Worm (Caenorhabditis elegans) whole organism, early embryonic: Measurements from ENCODE around the gene rhy-1.

ENCODE experiments used
- B0310.2 ChIP-seq: sonication (generic microtip); optimal IDR thresholded peaks from 2 replicates; lab custom pipeline; 2016; ENCODE audit warnings: mild to moderate bottlenecking, missing genetic modification characterization, missing compliant biosample characterization
- F13C5.2 ChIP-seq: sonication (generic microtip); optimal IDR thresholded peaks from 2 replicates; lab custom pipeline; 2017; ENCODE audit warnings: mild to moderate bottlenecking, missing genetic modification characterization, inconsistent platforms, missing compliant biosample characterization
- aly-1 ChIP-seq: sonication (generic microtip); optimal IDR thresholded peaks from 2 replicates; lab custom pipeline; 2016; ENCODE audit warnings: missing genetic modification characterization, missing compliant biosample characterization
- ama-1 ChIP-seq: fragments of 150-350 bp; optimal IDR thresholded peaks from 2 replicates; lab custom pipeline; 2014
- ceh-13 ChIP-seq: fragments of 200-800 bp; sonication (Bioruptor generic); optimal IDR thresholded peaks from 2 replicates; lab custom pipeline; 2018; ENCODE audit warnings: mild to moderate bottlenecking, missing genetic modification characterization, missing compliant biosample characterization
- ceh-36 ChIP-seq: sonication (generic microtip); optimal IDR thresholded peaks from 2 replicates; lab custom pipeline; 2016; ENCODE audit warnings: missing genetic modification characterization, inconsistent platforms, missing compliant biosample characterization
- ets-7 ChIP-seq: sonication (generic microtip); optimal IDR thresholded peaks from 2 replicates; lab custom pipeline; 2016; ENCODE audit warnings: missing genotype, missing genetic modification characterization, missing compliant biosample characterization
- flt-1 ChIP-seq: fragments of 200-800 bp; sonication (Bioruptor generic); IDR thresholded peaks from 2 replicates; pipeline ENCODE4 v1.3.6; 2022; ENCODE audit warnings: missing genetic modification characterization, missing compliant biosample characterization
- hmbx-1 ChIP-seq: sonication (generic microtip); optimal IDR thresholded peaks from 2 replicates; lab custom pipeline; 2016; ENCODE audit warnings: mild to moderate bottlenecking, missing genetic modification characterization, missing compliant biosample characterization
- hmg-4 ChIP-seq: fragments of 200-800 bp; sonication (Bioruptor generic); optimal IDR thresholded peaks from 2 replicates; lab custom pipeline; 2018; ENCODE audit warnings: mild to moderate bottlenecking, missing genetic modification characterization, missing compliant biosample characterization
- hnd-1 ChIP-seq: sonication (generic microtip); optimal IDR thresholded peaks from 2 replicates; lab custom pipeline; 2016; ENCODE audit warnings: missing genetic modification characterization, missing compliant biosample characterization
- pes-1 ChIP-seq: fragments of 200-800 bp; sonication (Bioruptor generic); IDR thresholded peaks from 2 replicates; pipeline ENCODE4 v1.3.6; 2022; ENCODE audit warnings: missing genetic modification reagents, missing genetic modification characterization, missing compliant biosample characterization
- scrt-1 ChIP-seq: fragments of 200-800 bp; sonication (Bioruptor generic); IDR thresholded peaks from 2 replicates; pipeline ENCODE4 v1.3.6; 2022; ENCODE audit warnings: missing genetic modification characterization, missing compliant biosample characterization
- sea-1 ChIP-seq: fragments of 200-800 bp; sonication (Bioruptor generic); conservative IDR thresholded peaks from 2 replicates; pipeline ENCODE4 v1.3.6; 2022; ENCODE audit warnings: missing genetic modification characterization, missing compliant biosample characterization
- tbx-11 ChIP-seq: fragments of 200-800 bp; sonication (Bioruptor generic); IDR thresholded peaks from 2 replicates; pipeline ENCODE4 v1.3.6; 2022; ENCODE audit warnings: missing genetic modification characterization, missing compliant biosample characterization
- tbx-37 ChIP-seq: fragments of 200-800 bp; sonication (Bioruptor generic); conservative IDR thresholded peaks from 2 replicates; pipeline ENCODE4 v1.3.6; 2022; ENCODE audit warnings: missing genetic modification reagents, missing genetic modification characterization, missing compliant biosample characterization
- tra-4 ChIP-seq: sonication (generic microtip); optimal IDR thresholded peaks from 2 replicates; lab custom pipeline; 2017; ENCODE audit warnings: missing genetic modification characterization, missing compliant biosample characterization

rhy-1 gene

ce11 chrII:9185915-9186314 is 24.7 kb downstream of the rhy-1 start:
- no peak for TF ChIP-seq ets-7 (tag; lab: Kevin White, UChicago)

- TF ChIP-seq ceh-36: no peak
- TF ChIP-seq B0310.2 (tag; lab: Kevin White, UChicago): no peak
- no peak for TF ChIP-seq hmg-4
- no peak for TF ChIP-seq F13C5.2 (tag; lab: Kevin White, UChicago)
- no peak for TF ChIP-seq sea-1 (GFP tag; lab: Robert Waterston, UW)
- TF ChIP-seq ets-7 (tag; lab: Kevin White, UChicago): no peak
- no peak for TF ChIP-seq tbx-11 (GFP tag; lab: Robert Waterston, UW)
- TF ChIP-seq pes-1 (GFP tag; lab: Robert Waterston, UW): no peak
- TF ChIP-seq flt-1 (GFP tag; lab: Robert Waterston, UW): no peak
- no peak for TF ChIP-seq tbx-37 (GFP tag; lab: Robert Waterston, UW)
- TF ChIP-seq ama-1 (lab: Kevin White, UChicago): no peak
- no peak for TF ChIP-seq ceh-13
- TF ChIP-seq scrt-1 (GFP tag; lab: Robert Waterston, UW): no peak
These were observed 27.2 kb downstream of the rhy-1 start, which contains the start of gene sym-2 for ce11 chrII:9188380-9188779. Gene sym-2 (minus strand): TSS chrII:9188480.

ce11 chrII:9189648-9190047 is 28.5 kb downstream of the rhy-1 start:
- TF ChIP-seq hnd-1 (tag; lab: Kevin White, UChicago) (no peak), hmg-4 (no peak), scrt-1 (GFP tag; lab: Robert Waterston, UW) (no peak), B0310.2 (tag; lab: Kevin White, UChicago) (no peak), ets-7 (tag; lab: Kevin White, UChicago) (no peak), aly-1 (no peak), pes-1 (GFP tag; lab: Robert Waterston, UW) (no peak), ceh-36 (no peak), flt-1 (GFP tag; lab: Robert Waterston, UW) (no peak), tbx-11 (GFP tag; lab: Robert Waterston, UW) (no peak), tbx-37 (GFP tag; lab: Robert Waterston, UW) (no peak), ama-1 (lab: Kevin White, UChicago) (no peak), tra-4 (tag; lab: Kevin White, UChicago) (no peak), ceh-13 (no peak), F13C5.2 (tag; lab: Kevin White, UChicago) (no peak), hmbx-1 (tag; lab: Kevin White, UChicago) (no peak), sea-1 (GFP tag; lab: Robert Waterston, UW) (no peak)

- TF ChIP-seq B0310.2 (tag; lab: Kevin White, UChicago): no peak
- TF ChIP-seq F13C5.2 (tag; lab: Kevin White, UChicago): no peak
- no peak for TF ChIP-seq tbx-11 (GFP tag; lab: Robert Waterston, UW)
- TF ChIP-seq ceh-36: no peak
- no peak for TF ChIP-seq hmbx-1 (tag; lab: Kevin White, UChicago)
- no peak for TF ChIP-seq flt-1 (GFP tag; lab: Robert Waterston, UW)
- no peak for TF ChIP-seq ets-7 (tag; lab: Kevin White, UChicago)
These were observed 29.4 kb downstream of the rhy-1 start for ce11 chrII:9190513-9191099.

ce11 chrII:9194195-9194594 is 33.0 kb downstream of the rhy-1 start, which contains the start of gene twk-4:
Gene twk-4 (minus strand): TSS chrII:9194295.
- no peak for TF ChIP-seq hmbx-1 (tag; lab: Kevin White, UChicago)
- TF ChIP-seq scrt-1 (GFP tag; lab: Robert Waterston, UW): no peak
- TF ChIP-seq ets-7 (tag; lab: Kevin White, UChicago): no peak
- TF ChIP-seq ama-1 (lab: Kevin White, UChicago): no peak
- no peak for TF ChIP-seq hmg-4
- no peak for TF ChIP-seq sea-1 (GFP tag; lab: Robert Waterston, UW)
- TF ChIP-seq flt-1 (GFP tag; lab: Robert Waterston, UW): no peak
- no peak for TF ChIP-seq tbx-37 (GFP tag; lab: Robert Waterston, UW)
- TF ChIP-seq aly-1: no peak
- TF ChIP-seq B0310.2 (tag; lab: Kevin White, UChicago): no peak
- no peak for TF ChIP-seq tra-4 (tag; lab: Kevin White, UChicago)
- no peak for TF ChIP-seq tbx-11 (GFP tag; lab: Robert Waterston, UW)
- TF ChIP-seq ceh-36: no peak
- TF ChIP-seq hnd-1 (tag; lab: Kevin White, UChicago): no peak
- no peak for TF ChIP-seq pes-1 (GFP tag; lab: Robert Waterston, UW)
- no peak for TF ChIP-seq ceh-13
- no peak for TF ChIP-seq F13C5.2 (tag; lab: Kevin White, UChicago)

- TF ChIP-seq tbx-37 (GFP tag; lab: Robert Waterston, UW): no peak
- TF ChIP-seq tbx-11 (GFP tag; lab: Robert Waterston, UW): no peak
- TF ChIP-seq tra-4 (tag; lab: Kevin White, UChicago): no peak
- no peak for TF ChIP-seq ets-7 (tag; lab: Kevin White, UChicago)
- TF ChIP-seq aly-1: no peak
- no peak for TF ChIP-seq hmg-4
- TF ChIP-seq pes-1 (GFP tag; lab: Robert Waterston, UW): no peak
- no peak for TF ChIP-seq flt-1 (GFP tag; lab: Robert Waterston, UW)
- TF ChIP-seq hnd-1 (tag; lab: Kevin White, UChicago): no peak
- no peak for TF ChIP-seq ceh-36
- no peak for TF ChIP-seq ceh-13
These were observed 35.1 kb downstream of the rhy-1 start for ce11 chrII:9196325-9196724.

- no peak for TF ChIP-seq flt-1 (GFP tag; lab: Robert Waterston, UW)
- no peak for TF ChIP-seq tbx-37 (GFP tag; lab: Robert Waterston, UW)
- no peak for TF ChIP-seq ceh-13
- no peak for TF ChIP-seq ceh-36
- no peak for TF ChIP-seq F13C5.2 (tag; lab: Kevin White, UChicago)
- TF ChIP-seq sea-1 (GFP tag; lab: Robert Waterston, UW): no peak
- TF ChIP-seq scrt-1 (GFP tag; lab: Robert Waterston, UW): no peak
- TF ChIP-seq ets-7 (tag; lab: Kevin White, UChicago): no peak
- TF ChIP-seq tbx-11 (GFP tag; lab: Robert Waterston, UW): no peak
- no peak for TF ChIP-seq hmg-4
- no peak for TF ChIP-seq pes-1 (GFP tag; lab: Robert Waterston, UW)
- TF ChIP-seq ama-1 (lab: Kevin White, UChicago): no peak
- TF ChIP-seq aly-1: no peak
- no peak for TF ChIP-seq hmbx-1 (tag; lab: Kevin White, UChicago)
- TF ChIP-seq B0310.2 (tag; lab: Kevin White, UChicago): no peak
- no peak for TF ChIP-seq hnd-1 (tag; lab: Kevin White, UChicago)
- TF ChIP-seq tra-4 (tag; lab: Kevin White, UChicago): no peak
These were observed 36.0 kb downstream of the rhy-1 start, which contains the start of gene let-23 for ce11 chrII:9197212-9197611. Gene let-23 (plus strand): TSS chrII:9197512.
